Fruit fly (Drosophila melanogaster) whole organism, adult: Measurements from ENCODE around the gene cdi.

ENCODE experiments used
- CG11617 ChIP-seq: fragments of 200-800 bp; sonication (Bioruptor generic); optimal IDR thresholded peaks from 2 replicates; lab custom pipeline; 2017; ENCODE audit warnings: mild to moderate bottlenecking, missing biosample characterization, missing genetic modification reagents, missing genetic modification characterization
- CG14711 ChIP-seq: fragments of 200-800 bp; sonication (Bioruptor generic); optimal IDR thresholded peaks from 2 replicates; lab custom pipeline; 2018; ENCODE audit warnings: missing biosample characterization, mild to moderate bottlenecking, missing genetic modification characterization, moderate library complexity
- CG1620 ChIP-seq: fragments of 200-800 bp; sonication (Bioruptor generic); optimal IDR thresholded peaks from 2 replicates; lab custom pipeline; 2016; ENCODE audit warnings: missing biosample characterization, missing genetic modification characterization
- CG33017 ChIP-seq: fragments of 200-800 bp; sonication (Bioruptor generic); optimal IDR thresholded peaks from 2 replicates; lab custom pipeline; 2018; ENCODE audit warnings: missing biosample characterization, mild to moderate bottlenecking, missing genetic modification characterization, moderate library complexity
- CG7101 ChIP-seq: fragments of 200-800 bp; sonication (Bioruptor generic); optimal IDR thresholded peaks from 2 replicates; lab custom pipeline; 2018; ENCODE audit warnings: missing biosample characterization, mild to moderate bottlenecking, missing genetic modification characterization, moderate library complexity
- Clk ChIP-seq: fragments of 200-800 bp; sonication (Bioruptor generic); optimal IDR thresholded peaks from 2 replicates; lab custom pipeline; 2017; ENCODE audit warnings: missing biosample characterization, missing genetic modification characterization
- Crg-1 ChIP-seq: fragments of 200-800 bp; sonication (Bioruptor generic); optimal IDR thresholded peaks from 2 replicates; lab custom pipeline; 2016; ENCODE audit warnings: missing biosample characterization, missing genetic modification characterization
- Hr96 ChIP-seq: fragments of 200-800 bp; sonication (Bioruptor generic); optimal IDR thresholded peaks from 2 replicates; lab custom pipeline; 2016; ENCODE audit warnings: missing biosample characterization, missing genetic modification characterization
- bab1 ChIP-seq: fragments of 200-800 bp; sonication (Bioruptor generic); optimal IDR thresholded peaks from 3 replicates; lab custom pipeline; 2019; ENCODE audit warnings: missing biosample characterization, mild to moderate bottlenecking, missing genetic modification characterization, moderate library complexity
- cic ChIP-seq: fragments of 200-800 bp; sonication (Bioruptor generic); optimal IDR thresholded peaks from 2 replicates; lab custom pipeline; 2017; ENCODE audit warnings: missing biosample characterization, mild to moderate bottlenecking, missing genetic modification characterization, moderate library complexity
- cnc ChIP-seq, 2 experiments: fragments of >200 bp; optimal IDR thresholded peaks; 2 replicates each; lab custom pipeline; 2017
- kay ChIP-seq: fragments of 200-800 bp; sonication (Bioruptor generic); peaks from one replicate; lab custom pipeline; 2016; ENCODE audit warnings: missing biosample characterization, missing genetic modification characterization, borderline replicate concordance
- ovo ChIP-seq: fragments of 200-800 bp; sonication (Bioruptor generic); optimal IDR thresholded peaks from 2 replicates; lab custom pipeline; 2016; ENCODE audit warnings: missing biosample characterization, missing genetic modification characterization
- pad ChIP-seq: fragments of 200-800 bp; sonication (Bioruptor generic); optimal IDR thresholded peaks from 3 replicates; lab custom pipeline; 2017; ENCODE audit warnings: missing biosample characterization, missing genetic modification characterization, mild to moderate bottlenecking, moderate library complexity, missing genetic modification reagents
- tj ChIP-seq: fragments of 200-800 bp; sonication (Bioruptor generic); optimal IDR thresholded peaks from 3 replicates; lab custom pipeline; 2017; ENCODE audit warnings: missing biosample characterization, mild to moderate bottlenecking, missing genetic modification characterization, moderate library complexity
- toe ChIP-seq: fragments of 200-800 bp; sonication (Bioruptor generic); optimal IDR thresholded peaks from 2 replicates; lab custom pipeline; 2016; ENCODE audit warnings: missing biosample characterization, missing genetic modification characterization

The cdi gene

dm6 chr3R:18998370-18998769 is 95.7 kb downstream of the cdi start:
- TF ChIP-seq CG33017 (tag; lab: Kevin White, UChicago): no peak
- TF ChIP-seq cic (GFP tag; lab: Kevin White, UChicago): no peak
- no peak for TF ChIP-seq Crg-1
- TF ChIP-seq CG1620 (GFP tag; lab: Kevin White, UChicago): no peak
- no peak for TF ChIP-seq toe (GFP tag; lab: Kevin White, UChicago)
- TF ChIP-seq ovo (GFP tag; lab: Kevin White, UChicago): no peak
- no peak for TF ChIP-seq Hr96 (GFP tag; lab: Kevin White, UChicago)
- no peak for TF ChIP-seq Clk (GFP tag; lab: Kevin White, UChicago)
- no peak for TF ChIP-seq CG14711 (tag; lab: Kevin White, UChicago)

DNA sequence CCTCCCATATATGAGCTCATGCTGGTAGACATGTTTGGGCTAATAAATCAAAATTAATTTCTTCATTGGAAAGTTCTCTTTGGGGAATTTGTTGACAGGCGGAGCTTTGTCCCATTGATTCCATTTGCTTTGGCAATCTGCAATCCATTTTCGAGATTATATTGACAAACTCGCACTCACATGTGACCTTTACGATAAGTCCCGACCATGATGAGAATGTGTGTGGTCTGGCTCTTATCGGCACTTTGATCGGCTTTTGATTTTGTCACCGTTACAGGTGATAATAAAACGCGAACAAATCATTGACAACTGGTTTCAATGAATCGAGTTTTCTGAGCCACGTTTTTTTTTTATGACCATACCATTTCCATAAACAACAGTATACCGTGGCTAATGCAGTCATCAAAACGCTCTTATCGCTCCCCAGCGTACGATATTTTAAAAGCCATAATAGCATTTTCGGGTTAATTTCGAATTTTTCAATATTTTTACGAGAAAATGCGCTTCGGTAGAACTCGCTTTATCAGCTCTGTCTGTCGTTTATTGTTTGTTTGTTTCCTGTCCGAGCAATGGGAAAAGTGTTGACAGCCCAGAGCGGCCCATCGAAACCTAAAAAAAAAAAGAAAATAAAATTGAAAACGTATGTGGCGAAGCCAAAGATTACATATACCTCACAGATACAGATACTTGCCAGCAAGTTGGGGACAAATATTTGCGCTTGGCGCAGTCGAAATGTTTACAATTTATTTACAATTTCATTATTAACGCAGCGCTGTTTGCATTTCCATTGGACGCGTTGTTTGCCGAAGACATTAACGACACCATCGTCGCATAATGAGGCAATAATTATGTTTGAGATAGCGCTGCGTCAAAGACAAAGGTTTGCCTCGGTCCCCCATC is 96.4 kb downstream of the cdi start:
- peak; percentile 43 for TF ChIP-seq kay (GFP tag; lab: Kevin White, UChicago)
- peak; percentile 20 for TF ChIP-seq ovo (GFP tag; lab: Kevin White, UChicago)
- no peak for TF ChIP-seq cnc (optimal IDR thresholded peaks at IDR 0.05; lab: Kevin White, UChicago)
- TF ChIP-seq bab1: no peak
- no peak for TF ChIP-seq Clk (GFP tag; lab: Kevin White, UChicago)
- TF ChIP-seq CG11617 (GFP tag; lab: Kevin White, UChicago): peak; percentile 13
- no peak for TF ChIP-seq pad (GFP tag; lab: Kevin White, UChicago)
- TF ChIP-seq CG7101 (tag; lab: Kevin White, UChicago): peak; percentile 23

DNA sequence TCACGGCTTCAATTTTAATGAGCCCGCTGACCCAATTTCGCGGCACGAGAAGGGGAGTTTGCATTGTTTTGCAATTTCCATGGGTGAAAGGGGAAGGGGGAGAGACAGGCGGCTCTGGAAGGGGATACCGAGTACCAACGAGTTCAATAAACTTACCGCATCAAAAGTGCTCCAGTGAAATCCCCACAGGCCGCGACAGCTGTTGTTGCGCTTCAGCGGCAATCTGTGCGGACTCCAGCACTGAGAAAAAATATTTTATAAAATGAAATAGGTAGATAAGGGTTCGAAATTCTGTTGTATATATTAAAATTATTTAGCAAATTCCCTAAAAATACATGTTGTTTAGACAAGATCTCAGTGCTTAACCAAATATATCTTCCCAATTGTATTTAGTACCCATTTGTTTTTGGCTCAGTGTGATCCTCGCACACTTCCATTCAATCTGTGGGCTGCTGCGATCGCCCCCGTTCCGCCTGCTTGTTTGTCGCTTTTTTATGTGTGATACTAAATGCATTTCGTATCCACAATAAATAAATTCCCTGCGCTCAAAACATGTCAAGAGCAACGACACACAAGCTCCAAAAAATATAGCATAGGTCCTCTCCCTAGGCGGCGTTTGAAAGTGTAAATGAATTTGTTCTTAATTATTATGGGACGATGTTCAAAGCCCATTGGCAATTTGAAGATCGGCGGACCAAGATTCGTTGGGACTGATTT is 98.4 kb downstream of the cdi start:
- peak; percentile 18 for TF ChIP-seq kay (GFP tag; lab: Kevin White, UChicago)
- TF ChIP-seq tj (GFP tag; lab: Kevin White, UChicago): no peak
